Worm (Caenorhabditis elegans): Measurements from ENCODE around the gene perm-1.

perm-1 gene

DNA sequence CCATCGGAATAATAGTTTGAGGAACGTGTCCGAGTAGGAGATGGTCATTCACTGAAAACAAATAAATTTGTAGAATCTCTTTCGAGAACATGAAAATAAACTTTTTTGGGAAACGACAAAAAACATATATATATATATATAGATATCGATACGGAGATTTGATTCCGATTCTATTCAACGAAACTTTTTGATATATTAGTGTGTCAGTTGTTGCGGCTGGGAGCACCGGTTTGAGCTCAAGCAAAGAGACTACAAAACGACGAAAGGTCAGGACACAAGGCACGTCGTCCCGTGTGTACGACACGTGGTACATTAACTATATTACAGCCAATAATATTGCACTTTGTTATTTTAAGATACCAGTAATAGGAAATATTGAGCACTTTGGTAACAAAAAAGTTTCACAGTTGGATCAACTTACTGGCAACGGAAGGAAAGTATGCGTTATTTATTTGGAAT is 27.0 kb downstream of the perm-1 start, which contains the start of gene best-23:
best-23 (minus strand) TSS at position 51 of the 459 bp plus-strand sequence.
- TF ChIP-seq ref-1 (GFP tag; conservative IDR thresholded peaks at IDR 0.05) (no peak), med-1 (GFP tag; optimal IDR thresholded peaks at IDR 0.05; ENCODE audit: insufficient read depth) (no peak), tab-1 (GFP tag; IDR thresholded peaks at IDR 0.05) (no peak), klf-2 (GFP tag; conservative IDR thresholded peaks at IDR 0.05) (no peak), flt-1 (GFP tag; IDR thresholded peaks at IDR 0.05) (no peak), T22C8.4 (GFP tag; IDR thresholded peaks at IDR 0.05) (no peak), cog-1 (tag; optimal IDR thresholded peaks at IDR 0.05) (no peak), ztf-29 (GFP tag; IDR thresholded peaks at IDR 0.05) (no peak), ztf-23 (GFP tag; IDR thresholded peaks at IDR 0.05) (no peak)

DNA sequence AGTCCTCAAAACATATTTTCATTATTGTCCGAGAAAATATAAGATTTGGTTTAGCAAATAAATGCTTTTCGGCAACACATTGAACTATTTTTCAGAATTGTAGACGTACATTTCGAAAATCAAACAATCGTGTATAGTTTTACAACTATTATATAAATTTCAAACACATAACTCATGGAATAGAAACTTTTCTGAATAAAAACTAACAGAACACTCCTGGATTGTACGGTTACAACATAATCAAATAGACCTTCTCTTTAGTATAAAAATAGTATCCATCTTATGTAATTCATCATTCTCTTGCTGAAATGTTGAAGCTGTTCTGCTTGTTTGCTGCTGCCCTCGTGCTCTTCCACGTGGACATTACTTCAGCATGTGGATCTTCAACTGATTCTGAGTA is 30.4 kb downstream of the perm-1 start, which contains the start of gene ZK675.4:
ZK675.4 (plus strand) TSS at position 301 of the 400 bp plus-strand sequence.
- no peak for TF ChIP-seq cog-1 (tag; optimal IDR thresholded peaks at IDR 0.05)
- no peak for TF ChIP-seq ztf-23 (GFP tag; IDR thresholded peaks at IDR 0.05)
- TF ChIP-seq med-1 (GFP tag; optimal IDR thresholded peaks at IDR 0.05; ENCODE audit: insufficient read depth) = no peak
- TF ChIP-seq ref-1 (GFP tag; conservative IDR thresholded peaks at IDR 0.05) = no peak
- no peak for TF ChIP-seq tab-1 (GFP tag; IDR thresholded peaks at IDR 0.05)
- TF ChIP-seq klf-2 (GFP tag; conservative IDR thresholded peaks at IDR 0.05) = no peak
- TF ChIP-seq T22C8.4 (GFP tag; IDR thresholded peaks at IDR 0.05) = no peak
- TF ChIP-seq ztf-29 (GFP tag; IDR thresholded peaks at IDR 0.05) = no peak
- TF ChIP-seq flt-1 (GFP tag; IDR thresholded peaks at IDR 0.05) = no peak

DNA sequence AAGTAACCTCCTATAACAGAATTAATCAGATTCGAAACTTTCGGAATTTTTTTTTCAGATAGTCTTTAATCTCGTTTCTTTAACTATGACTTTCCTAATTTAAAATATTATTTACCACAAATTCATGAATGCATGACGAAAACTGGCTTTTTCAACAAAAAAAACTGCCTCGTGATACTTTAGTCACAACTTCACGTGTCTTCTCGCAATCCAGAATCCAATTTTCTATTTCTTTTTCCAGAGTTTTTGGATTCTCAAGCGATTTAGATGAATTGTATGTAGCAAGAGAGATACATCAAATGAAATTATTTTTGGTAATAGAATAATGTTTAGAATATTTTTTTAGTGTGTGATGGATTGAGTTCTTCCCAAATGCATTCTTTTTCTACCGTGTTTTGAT is 39.6 kb downstream of the perm-1 start:
- no peak for TF ChIP-seq ztf-23 (GFP tag; IDR thresholded peaks at IDR 0.05)
- no peak for TF ChIP-seq cog-1 (tag; optimal IDR thresholded peaks at IDR 0.05)
- no peak for TF ChIP-seq klf-2 (GFP tag; conservative IDR thresholded peaks at IDR 0.05)
- no peak for TF ChIP-seq ztf-29 (GFP tag; IDR thresholded peaks at IDR 0.05)
- no peak for TF ChIP-seq T22C8.4 (GFP tag; IDR thresholded peaks at IDR 0.05)
- TF ChIP-seq med-1 (GFP tag; optimal IDR thresholded peaks at IDR 0.05; ENCODE audit: insufficient read depth) = no peak
- TF ChIP-seq tab-1 (GFP tag; IDR thresholded peaks at IDR 0.05) = no peak
- no peak for TF ChIP-seq ref-1 (GFP tag; conservative IDR thresholded peaks at IDR 0.05)
- no peak for TF ChIP-seq flt-1 (GFP tag; IDR thresholded peaks at IDR 0.05)

DNA sequence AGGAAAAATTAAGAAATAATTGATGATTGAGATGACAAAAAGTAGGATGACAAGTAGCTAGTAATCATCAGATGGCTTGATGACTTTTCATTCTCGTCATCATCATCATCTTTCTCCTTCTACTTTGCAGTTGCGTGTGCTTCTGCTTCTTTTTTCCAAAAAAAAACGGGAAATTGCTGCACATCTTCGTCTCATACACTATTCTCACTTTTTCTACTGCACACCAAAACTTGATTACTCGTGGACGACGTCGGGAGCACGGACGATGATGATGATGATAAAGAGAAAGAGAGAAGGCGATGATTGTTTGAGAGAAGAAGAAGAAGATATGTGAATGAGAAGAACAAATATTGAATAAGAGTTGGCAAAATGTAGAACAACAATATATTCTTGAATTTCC is 40.5 kb downstream of the perm-1 start:
- TF ChIP-seq ztf-29 (GFP tag; IDR thresholded peaks at IDR 0.05) = no peak
- no peak for TF ChIP-seq T22C8.4 (GFP tag; IDR thresholded peaks at IDR 0.05)
- TF ChIP-seq tab-1 (GFP tag; IDR thresholded peaks at IDR 0.05) = no peak
- no peak for TF ChIP-seq klf-2 (GFP tag; conservative IDR thresholded peaks at IDR 0.05)
- no peak for TF ChIP-seq ref-1 (GFP tag; conservative IDR thresholded peaks at IDR 0.05)
- no peak for TF ChIP-seq ztf-23 (GFP tag; IDR thresholded peaks at IDR 0.05)
- TF ChIP-seq cog-1 (tag; optimal IDR thresholded peaks at IDR 0.05) = no peak
- no peak for TF ChIP-seq med-1 (GFP tag; optimal IDR thresholded peaks at IDR 0.05; ENCODE audit: insufficient read depth)
- TF ChIP-seq flt-1 (GFP tag; IDR thresholded peaks at IDR 0.05) = no peak

DNA sequence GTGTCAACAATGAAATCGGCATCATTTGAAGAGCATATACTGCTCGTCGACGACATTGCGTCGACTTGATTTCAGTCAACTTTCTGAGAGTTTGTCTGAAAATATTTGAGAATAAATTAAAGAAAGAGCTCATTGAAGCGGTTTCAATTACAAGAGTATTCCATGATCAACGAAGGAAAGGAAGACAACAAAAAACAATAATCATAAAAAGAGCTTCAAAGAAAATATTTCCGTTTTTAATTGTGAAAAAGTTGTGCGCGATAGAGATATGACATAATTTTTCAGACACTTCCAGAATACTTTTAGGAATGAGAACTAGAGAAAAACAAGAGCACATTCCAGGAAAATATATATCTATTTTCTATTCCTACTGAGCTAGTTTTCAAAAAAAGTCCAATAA is 48.0 kb downstream of the perm-1 start, which contains the start of gene spv-1:
spv-1 (minus strand) TSS at position 101 of the 400 bp plus-strand sequence.
- TF ChIP-seq flt-1 (GFP tag; IDR thresholded peaks at IDR 0.05) (no peak), ztf-23 (GFP tag; IDR thresholded peaks at IDR 0.05) (no peak), tab-1 (GFP tag; IDR thresholded peaks at IDR 0.05) (no peak), T22C8.4 (GFP tag; IDR thresholded peaks at IDR 0.05) (no peak), ref-1 (GFP tag; conservative IDR thresholded peaks at IDR 0.05) (no peak), ztf-29 (GFP tag; IDR thresholded peaks at IDR 0.05) (no peak), klf-2 (GFP tag; conservative IDR thresholded peaks at IDR 0.05) (no peak), med-1 (GFP tag; optimal IDR thresholded peaks at IDR 0.05; ENCODE audit: insufficient read depth) (no peak), cog-1 (tag; optimal IDR thresholded peaks at IDR 0.05) (no peak)

DNA sequence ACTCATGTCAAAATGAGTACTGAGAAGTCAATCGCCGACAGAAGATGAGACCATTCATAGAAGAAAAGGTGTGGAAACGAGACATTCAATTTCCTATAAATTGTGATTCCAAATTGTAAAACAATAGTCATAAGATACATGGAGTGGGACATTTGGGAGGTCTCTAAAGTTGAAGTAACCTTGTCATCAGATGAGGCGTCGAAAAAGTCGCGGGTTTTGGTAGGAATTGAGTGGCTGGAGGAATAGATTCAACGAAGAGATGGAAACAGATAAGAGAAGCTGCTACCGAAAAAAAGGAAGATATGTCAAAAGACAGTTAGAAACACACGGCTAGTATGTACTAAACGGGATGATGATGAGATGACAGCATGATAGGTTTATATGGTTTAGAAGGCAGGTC is 50.1 kb downstream of the perm-1 start:
- TF ChIP-seq cog-1 (tag; optimal IDR thresholded peaks at IDR 0.05) (no peak), ref-1 (GFP tag; conservative IDR thresholded peaks at IDR 0.05) (no peak), med-1 (GFP tag; optimal IDR thresholded peaks at IDR 0.05; ENCODE audit: insufficient read depth) (no peak), ztf-23 (GFP tag; IDR thresholded peaks at IDR 0.05) (no peak), T22C8.4 (GFP tag; IDR thresholded peaks at IDR 0.05) (no peak), tab-1 (GFP tag; IDR thresholded peaks at IDR 0.05) (no peak), flt-1 (GFP tag; IDR thresholded peaks at IDR 0.05) (no peak), klf-2 (GFP tag; conservative IDR thresholded peaks at IDR 0.05) (no peak), ztf-29 (GFP tag; IDR thresholded peaks at IDR 0.05) (no peak)
